Worm (Caenorhabditis elegans): ENCODE results near the gene uggt-1.
A peak's percentile ranks its signal among the peaks of the same experiment; 100 is the strongest.

uggt-1 gene

ce11 chrX:7446485-7446884 lies 54.3 kb downstream of the uggt-1 start:
- TF ChIP-seq repo-1 (tag; optimal IDR thresholded peaks at IDR 0.05) = no peak
- no peak for TF ChIP-seq madf-6 (GFP tag; IDR thresholded peaks at IDR 0.05)
- TF ChIP-seq ztf-3 (GFP tag; optimal IDR thresholded peaks at IDR 0.05) = no peak
- no peak for TF ChIP-seq F57C9.4 (tag; optimal IDR thresholded peaks at IDR 0.05)
- no peak for TF ChIP-seq dox-1 (GFP tag; IDR thresholded peaks at IDR 0.05)
- no peak for TF ChIP-seq ztf-6 (GFP tag; IDR thresholded peaks at IDR 0.05)
- TF ChIP-seq K11D2.4 (GFP tag; IDR thresholded peaks at IDR 0.05) = no peak
- no peak for TF ChIP-seq ztf-25 (GFP tag; IDR thresholded peaks at IDR 0.05)
- no peak for TF ChIP-seq egrh-3 (GFP tag; IDR thresholded peaks at IDR 0.05)
- no peak for TF ChIP-seq Y67H2A.10 (GFP tag; conservative IDR thresholded peaks at IDR 0.05)
- TF ChIP-seq cebp-1 (GFP tag; IDR thresholded peaks at IDR 0.05) = no peak
- TF ChIP-seq cebp-1 (tag; optimal IDR thresholded peaks at IDR 0.05) = no peak
- no peak for TF ChIP-seq nhr-80 (tag; optimal IDR thresholded peaks at IDR 0.05)
- TF ChIP-seq ztf-26 (tag; optimal IDR thresholded peaks at IDR 0.05) = no peak
- TF ChIP-seq B0019.2 (GFP tag; conservative IDR thresholded peaks at IDR 0.05) = no peak
- TF ChIP-seq dpff-1 (tag; optimal IDR thresholded peaks at IDR 0.05) = no peak
- TF ChIP-seq F37B4.10 (GFP tag; IDR thresholded peaks at IDR 0.05) = no peak
- no peak for TF ChIP-seq mxl-1 (tag; optimal IDR thresholded peaks at IDR 0.05)
- no peak for TF ChIP-seq athp-1 (tag; optimal IDR thresholded peaks at IDR 0.05)

- TF ChIP-seq ets-4 (GFP tag; optimal IDR thresholded peaks at IDR 0.05) (no peak), ceh-40 (GFP tag; IDR thresholded peaks at IDR 0.05) (no peak), repo-1 (tag; optimal IDR thresholded peaks at IDR 0.05) (no peak), ZK185.1 (tag; optimal IDR thresholded peaks at IDR 0.05; ENCODE audit: poor library complexity, severe bottlenecking) (no peak), dpl-1 (GFP tag; optimal IDR thresholded peaks at IDR 0.05) (no peak), ceh-100 (GFP tag; IDR thresholded peaks at IDR 0.05) (no peak), ztf-22 (GFP tag; optimal IDR thresholded peaks at IDR 0.05) (no peak), cebp-1 (GFP tag; IDR thresholded peaks at IDR 0.05) (no peak), cebp-1 (tag; optimal IDR thresholded peaks at IDR 0.05) (peak; percentile 30), unc-62 (GFP tag; optimal IDR thresholded peaks at IDR 0.05) (peak; percentile 10), let-607 (tag; optimal IDR thresholded peaks at IDR 0.05) (peak in 1 of 2 experiments; percentile 8), rcor-1 (GFP tag; IDR thresholded peaks at IDR 0.05) (no peak), zfh-2 (GFP tag; conservative IDR thresholded peaks at IDR 0.05) (no peak), hlh-26 (GFP tag; conservative IDR thresholded peaks at IDR 0.05) (no peak), T26A5.8 (tag; optimal IDR thresholded peaks at IDR 0.05) (no peak), nhr-80 (tag; optimal IDR thresholded peaks at IDR 0.05) (peak; percentile 85), ekl-4 (GFP tag; IDR thresholded peaks at IDR 0.05) (no peak), nfyb-1 (GFP tag; IDR thresholded peaks at IDR 0.05) (no peak)
Measured at ce11 chrX:7445734-7446133, 55.0 kb downstream of the uggt-1 start.

Data from whole organism, young adult.